Fruit fly (Drosophila melanogaster) Kc167 (cell line): Measurements from ENCODE around the gene Tsen2.

Experiments used
- Myc ChIP-seq: fragments of >200 bp; optimal IDR thresholded peaks from 2 replicates; lab custom pipeline; 2017; ENCODE audit warnings: missing external identifiers
- h ChIP-seq: fragments of >200 bp; optimal IDR thresholded peaks from 3 replicates; lab custom pipeline; 2018; ENCODE audit warnings: missing external identifiers
- insv ChIP-seq: fragments of >200 bp; optimal IDR thresholded peaks from 3 replicates; lab custom pipeline; 2018; ENCODE audit warnings: missing external identifiers
- ttk ChIP-seq: sonication (Bioruptor generic); optimal IDR thresholded peaks from 2 replicates; lab custom pipeline; 2017; ENCODE audit warnings: missing external identifiers

DNA sequence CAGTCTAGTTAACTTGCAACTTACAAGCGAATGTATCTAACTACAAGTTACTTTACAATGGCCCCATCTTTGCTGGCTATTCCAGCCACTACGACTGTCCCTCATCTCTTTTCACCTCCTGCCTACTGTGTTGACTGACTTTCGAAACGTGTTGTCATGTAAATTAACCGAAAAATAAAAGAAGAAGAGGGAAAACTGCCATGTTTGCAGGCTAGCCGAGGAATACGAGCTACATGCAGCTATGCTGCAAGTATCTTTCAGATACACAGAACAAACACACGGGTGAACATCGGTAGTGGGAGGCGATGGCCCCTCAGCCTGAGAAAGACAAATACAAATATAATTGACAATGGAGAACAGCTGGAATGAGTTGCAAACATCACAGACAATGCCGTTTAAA, 18.9 kb upstream of the Tsen2 start:
- TF ChIP-seq ttk (lab: Kevin White, UChicago), result no peak
- no peak for TF ChIP-seq insv (lab: Kevin White, UChicago)
- TF ChIP-seq h (lab: Kevin White, UChicago), result no peak
- no peak for TF ChIP-seq Myc (lab: Kevin White, UChicago)
